Worm (Caenorhabditis elegans) whole organism, mixed stage, embryonic: Measurements from ENCODE around the gene mboa-7.

ENCODE experiments used
- blmp-1 ChIP-seq: fragments of 150-350 bp; optimal IDR thresholded peaks from 2 replicates; lab custom pipeline; 2014; ENCODE audit warnings: missing biosample characterization, missing genetic modification characterization
- mab-5 ChIP-seq: fragments of 150-350 bp; optimal IDR thresholded peaks from 2 replicates; lab custom pipeline; 2014; ENCODE audit warnings: missing biosample characterization, missing genetic modification characterization
- mep-1 ChIP-seq: fragments of 150-350 bp; optimal IDR thresholded peaks from 2 replicates; lab custom pipeline; 2017; ENCODE audit warnings: missing biosample characterization, missing genetic modification reagents, missing genetic modification characterization, inconsistent platforms
- nhr-237 ChIP-seq: fragments of 150-350 bp; optimal IDR thresholded peaks from 2 replicates; lab custom pipeline; 2014; ENCODE audit warnings: missing biosample characterization, missing genetic modification characterization
- nhr-28 ChIP-seq: fragments of 150-350 bp; optimal IDR thresholded peaks from 2 replicates; lab custom pipeline; 2014; ENCODE audit warnings: missing biosample characterization, missing genetic modification characterization
- snpc-4 ChIP-seq: fragments of 150-350 bp; optimal IDR thresholded peaks from 2 replicates; lab custom pipeline; 2014; ENCODE audit warnings: missing biosample characterization, missing genetic modification characterization
- unc-39 ChIP-seq: fragments of 150-350 bp; optimal IDR thresholded peaks from 2 replicates; lab custom pipeline; 2014; ENCODE audit warnings: missing biosample characterization, missing genetic modification characterization

- TF ChIP-seq unc-39 (tag; lab: Kevin White, UChicago): no peak
- no peak for TF ChIP-seq nhr-28
- TF ChIP-seq nhr-237 (tag; lab: Kevin White, UChicago): no peak
- TF ChIP-seq mab-5: no peak
- TF ChIP-seq mep-1 (tag; lab: Kevin White, UChicago): no peak
- TF ChIP-seq snpc-4 (tag; lab: Kevin White, UChicago): no peak
- no peak for TF ChIP-seq blmp-1 (tag; lab: Kevin White, UChicago)
Observed at ce11 chrX:10474998-10475577, 49.3 kb downstream of the mboa-7 start, which contains the start of gene elt-4.
